Worm (Caenorhabditis elegans) whole organism, mixed stage, embryonic: ENCODE data around the gene fbxb-43.
"Not testable (repeated sequence)": the region's sequence is repeated elsewhere in the genome, so short reads cannot be mapped to it uniquely, and the experiment has no call there.

Experiments used
- M03D4.4 ChIP-seq: sonication (generic microtip); optimal IDR thresholded peaks from 2 replicates; lab custom pipeline; 2017; ENCODE audit warnings: mild to moderate bottlenecking, missing genetic modification characterization, missing compliant biosample characterization
- bed-3 ChIP-seq: fragments of 200-800 bp; sonication (Bioruptor generic); optimal IDR thresholded peaks from 3 replicates; lab custom pipeline; 2018; ENCODE audit warnings: mild to moderate bottlenecking, missing genetic modification characterization, moderate library complexity, missing compliant biosample characterization
- blmp-1 ChIP-seq: fragments of 150-350 bp; optimal IDR thresholded peaks from 2 replicates; lab custom pipeline; 2014; ENCODE audit warnings: missing biosample characterization, missing genetic modification characterization
- ceh-39 ChIP-seq: fragments of 150-350 bp; optimal IDR thresholded peaks from 2 replicates; lab custom pipeline; 2014; ENCODE audit warnings: missing biosample characterization, missing genetic modification characterization
- ceh-43 ChIP-seq: fragments of 200-800 bp; sonication (Bioruptor generic); optimal IDR thresholded peaks from 2 replicates; lab custom pipeline; 2018; ENCODE audit warnings: mild to moderate bottlenecking, missing genetic modification characterization, moderate library complexity, missing compliant biosample characterization
- ceh-83 ChIP-seq: fragments of 200-800 bp; sonication (Bioruptor generic); optimal IDR thresholded peaks from 2 replicates; lab custom pipeline; 2018; ENCODE audit warnings: mild to moderate bottlenecking, missing genetic modification characterization, missing compliant biosample characterization
- ces-1 ChIP-seq: fragments of 150-350 bp; optimal IDR thresholded peaks from 2 replicates; lab custom pipeline; 2014; ENCODE audit warnings: missing biosample characterization, missing genetic modification reagents, missing genetic modification characterization
- cnd-1 ChIP-seq: fragments of 200-800 bp; sonication (Bioruptor generic); optimal IDR thresholded peaks from 2 replicates; lab custom pipeline; 2018; ENCODE audit warnings: mild to moderate bottlenecking, missing genetic modification characterization, missing compliant biosample characterization
- drap-1 ChIP-seq: fragments of 200-800 bp; sonication (Bioruptor generic); optimal IDR thresholded peaks from 3 replicates; lab custom pipeline; 2018; ENCODE audit warnings: mild to moderate bottlenecking, missing genetic modification characterization, missing compliant biosample characterization
- elt-1 ChIP-seq: sonication (generic microtip); optimal IDR thresholded peaks from 2 replicates; lab custom pipeline; 2017; ENCODE audit warnings: missing genetic modification characterization, mild to moderate bottlenecking, missing compliant biosample characterization, antibody characterized with exemption, moderate library complexity, borderline replicate concordance; ENCODE audit not compliant: insufficient read depth
- elt-3 ChIP-seq: fragments of 150-350 bp; optimal IDR thresholded peaks from 2 replicates; lab custom pipeline; 2014; ENCODE audit warnings: missing biosample characterization, missing genetic modification characterization
- ham-2 ChIP-seq: fragments of 200-800 bp; sonication (Bioruptor generic); optimal IDR thresholded peaks from 2 replicates; lab custom pipeline; 2018; ENCODE audit warnings: mild to moderate bottlenecking, missing genetic modification characterization, missing compliant biosample characterization
- hlh-1 ChIP-seq: fragments of 150-350 bp; optimal IDR thresholded peaks from 2 replicates; lab custom pipeline; 2014; ENCODE audit warnings: missing biosample characterization, missing genetic modification reagents, missing genetic modification characterization
- lin-13 ChIP-seq: fragments of 150-350 bp; optimal IDR thresholded peaks from 2 replicates; lab custom pipeline; 2014; ENCODE audit warnings: missing biosample characterization, missing genetic modification characterization
- lin-32 ChIP-seq: fragments of 200-800 bp; sonication (Bioruptor generic); optimal IDR thresholded peaks from 2 replicates; lab custom pipeline; 2018; ENCODE audit warnings: mild to moderate bottlenecking, missing genetic modification characterization, missing compliant biosample characterization
- lsy-2 ChIP-seq: fragments of 150-350 bp; optimal IDR thresholded peaks from 2 replicates; lab custom pipeline; 2014; ENCODE audit warnings: missing biosample characterization, missing genetic modification characterization
- mab-5 ChIP-seq: fragments of 150-350 bp; optimal IDR thresholded peaks from 2 replicates; lab custom pipeline; 2014; ENCODE audit warnings: missing biosample characterization, missing genetic modification characterization
- mep-1 ChIP-seq: fragments of 150-350 bp; optimal IDR thresholded peaks from 2 replicates; lab custom pipeline; 2017; ENCODE audit warnings: missing biosample characterization, missing genetic modification reagents, missing genetic modification characterization, inconsistent platforms
- mls-2 ChIP-seq: sonication (generic microtip); optimal IDR thresholded peaks from 2 replicates; lab custom pipeline; 2016; ENCODE audit warnings: mild to moderate bottlenecking, missing genetic modification characterization, moderate library complexity, missing compliant biosample characterization
- nhr-12 ChIP-seq: fragments of 150-350 bp; optimal IDR thresholded peaks from 2 replicates; lab custom pipeline; 2014; ENCODE audit warnings: missing biosample characterization, missing genetic modification characterization
- nhr-2 ChIP-seq: fragments of 150-350 bp; optimal IDR thresholded peaks from 2 replicates; lab custom pipeline; 2014; ENCODE audit warnings: missing biosample characterization, missing genetic modification characterization
- nhr-237 ChIP-seq: fragments of 150-350 bp; optimal IDR thresholded peaks from 2 replicates; lab custom pipeline; 2014; ENCODE audit warnings: missing biosample characterization, missing genetic modification characterization
- sem-2 ChIP-seq: fragments of 200-800 bp; sonication (Bioruptor generic); optimal IDR thresholded peaks from 2 replicates; lab custom pipeline; 2018; ENCODE audit warnings: mild to moderate bottlenecking, missing genetic modification characterization, missing compliant biosample characterization
- snpc-4 ChIP-seq: fragments of 150-350 bp; optimal IDR thresholded peaks from 2 replicates; lab custom pipeline; 2014; ENCODE audit warnings: missing biosample characterization, missing genetic modification characterization
- sptf-1 ChIP-seq: sonication (generic microtip); optimal IDR thresholded peaks from 2 replicates; lab custom pipeline; 2017; ENCODE audit warnings: mild to moderate bottlenecking, missing genetic modification characterization, moderate library complexity, missing compliant biosample characterization
- tbx-8 ChIP-seq: fragments of 200-800 bp; sonication (Bioruptor generic); optimal IDR thresholded peaks from 2 replicates; lab custom pipeline; 2018; ENCODE audit warnings: mild to moderate bottlenecking, missing genetic modification characterization, moderate library complexity, missing compliant biosample characterization
- unc-120 ChIP-seq: sonication (generic microtip); optimal IDR thresholded peaks from 2 replicates; lab custom pipeline; 2017; ENCODE audit warnings: missing genetic modification characterization, missing compliant biosample characterization; ENCODE audit not compliant: poor library complexity, severe bottlenecking
- unc-39 ChIP-seq: fragments of 150-350 bp; optimal IDR thresholded peaks from 2 replicates; lab custom pipeline; 2014; ENCODE audit warnings: missing biosample characterization, missing genetic modification characterization
- unc-62 ChIP-seq: fragments of 150-350 bp; optimal IDR thresholded peaks from 2 replicates; lab custom pipeline; 2014; ENCODE audit warnings: missing biosample characterization, missing genetic modification reagents, missing genetic modification characterization
- zip-8 ChIP-seq: fragments of 150-350 bp; optimal IDR thresholded peaks from 2 replicates; lab custom pipeline; 2014; ENCODE audit warnings: missing biosample characterization, missing genetic modification characterization

The fbxb-43 gene

ce11 chrII:1556217-1556616, 20.2 kb downstream of the fbxb-43 start, which contains the start of the genes fbxb-54 and fbxb-50:
Gene fbxb-54 (minus strand): TSS chrII:1556317.
Gene fbxb-50 (plus strand): TSS chrII:1556443.
- not testable (repeated sequence) for TF ChIP-seq lsy-2 (tag; lab: Kevin White, UChicago); nhr-2 (tag; lab: Kevin White, UChicago); ces-1
- TF ChIP-seq, all 35 proteins: peak for 0; not testable (repeated sequence) for 35

ce11 chrII:1560839-1561238, 24.8 kb downstream of the fbxb-43 start:
- TF ChIP-seq sem-2 (GFP tag; lab: Kevin White, UChicago): no peak
- TF ChIP-seq bed-3 (GFP tag; lab: Kevin White, UChicago): no peak
- no peak for TF ChIP-seq lin-13 (tag; lab: Kevin White, UChicago)
- TF ChIP-seq ceh-43 (GFP tag; lab: Kevin White, UChicago): no peak
- no peak for TF ChIP-seq unc-62
- TF ChIP-seq M03D4.4: no peak
- TF ChIP-seq snpc-4 (tag; lab: Kevin White, UChicago): no peak
- no peak for TF ChIP-seq nhr-2 (tag; lab: Kevin White, UChicago)
- no peak for TF ChIP-seq mls-2 (tag; lab: Kevin White, UChicago)
- TF ChIP-seq elt-1 (tag; lab: Kevin White, UChicago): no peak

- no peak for TF ChIP-seq mab-5
- TF ChIP-seq, all 35 proteins: peak for 0
These were observed 25.8 kb downstream of the fbxb-43 start, which contains the start of gene K05F6.14 for ce11 chrII:1561863-1562262. Gene K05F6.14 (plus strand): TSS chrII:1562163.

- no peak for TF ChIP-seq ceh-83
These were observed 31.6 kb downstream of the fbxb-43 start, which contains the start of gene K05F6.8 for ce11 chrII:1567646-1568045. Gene K05F6.8 (minus strand): TSS chrII:1567746.

ce11 chrII:1568214-1568613, 32.2 kb downstream of the fbxb-43 start, which contains the start of gene fbxb-49:
Gene fbxb-49 (plus strand): TSS chrII:1568514.
- TF ChIP-seq blmp-1 (tag; lab: Kevin White, UChicago) (no peak), bed-3 (GFP tag; lab: Kevin White, UChicago) (no peak), nhr-2 (tag; lab: Kevin White, UChicago) (no peak), nhr-12 (tag; lab: Kevin White, UChicago) (no peak), elt-3 (tag; lab: Kevin White, UChicago) (no peak), mab-5 (no peak), mls-2 (tag; lab: Kevin White, UChicago) (no peak), unc-120 (tag; lab: Kevin White, UChicago) (no peak), ces-1 (no peak), zip-8 (tag; lab: Kevin White, UChicago) (no peak), ham-2 (GFP tag; lab: Kevin White, UChicago) (no peak), mep-1 (tag; lab: Kevin White, UChicago) (no peak), lin-13 (tag; lab: Kevin White, UChicago) (no peak), ceh-39 (tag; lab: Kevin White, UChicago) (no peak), snpc-4 (tag; lab: Kevin White, UChicago) (no peak), nhr-237 (tag; lab: Kevin White, UChicago) (no peak), tbx-8 (no peak), drap-1 (GFP tag; lab: Kevin White, UChicago) (no peak), lsy-2 (tag; lab: Kevin White, UChicago) (no peak), elt-1 (tag; lab: Kevin White, UChicago) (no peak)

ce11 chrII:1571032-1571431, 35.0 kb downstream of the fbxb-43 start, which contains the start of gene fbxb-46:
Gene fbxb-46 (minus strand): TSS chrII:1571132.
- TF ChIP-seq unc-120 (tag; lab: Kevin White, UChicago) (no peak), hlh-1 (no peak), cnd-1 (tag; lab: Kevin White, UChicago) (no peak), nhr-12 (tag; lab: Kevin White, UChicago) (no peak), unc-62 (no peak), nhr-237 (tag; lab: Kevin White, UChicago) (no peak), tbx-8 (no peak), sptf-1 (no peak), lin-32 (GFP tag; lab: Kevin White, UChicago) (no peak), ceh-39 (tag; lab: Kevin White, UChicago) (no peak), mab-5 (no peak), ceh-83 (no peak), nhr-2 (tag; lab: Kevin White, UChicago) (no peak), unc-39 (tag; lab: Kevin White, UChicago) (no peak)
- TF ChIP-seq, all 35 proteins: peak for 0
